Worm (Caenorhabditis elegans): Measurements from ENCODE around the gene C55A1.7.

DNA sequence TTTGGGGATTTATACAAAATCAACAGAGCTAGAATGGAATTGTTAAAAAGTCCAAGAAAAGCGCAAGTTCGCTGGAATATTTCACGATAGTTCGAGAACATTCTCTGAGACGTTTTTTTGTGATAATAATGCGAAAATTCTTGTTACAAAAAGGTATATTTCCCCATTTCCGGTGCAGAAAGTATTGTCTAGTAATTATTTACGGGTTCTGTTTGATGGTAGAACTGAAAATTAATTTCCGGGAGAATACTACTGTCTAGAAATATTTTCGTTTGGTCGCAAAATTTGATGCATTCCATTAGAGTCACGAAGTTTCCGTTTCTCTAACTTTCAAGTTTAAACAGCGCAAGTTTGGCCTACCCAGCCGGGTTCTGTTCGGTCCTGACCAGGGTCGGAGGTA, 17.9 kb downstream of the C55A1.7 start, which contains the start of gene str-248:
- TF ChIP-seq nhr-11 (tag; optimal IDR thresholded peaks at IDR 0.05) (no peak), pros-1 (tag; optimal IDR thresholded peaks at IDR 0.05) (no peak), ama-1 (optimal IDR thresholded peaks at IDR 0.05) (no peak), T23F11.4 (GFP tag; optimal IDR thresholded peaks at IDR 0.05) (no peak), ceh-22 (tag; optimal IDR thresholded peaks at IDR 0.05) (no peak), pag-3 (tag; optimal IDR thresholded peaks at IDR 0.05; ENCODE audit: borderline replicate concordance) (no peak), unc-55 (GFP tag; optimal IDR thresholded peaks at IDR 0.05) (no peak), pat-9 (tag; optimal IDR thresholded peaks at IDR 0.05) (no peak), lim-6 (tag; optimal IDR thresholded peaks at IDR 0.05) (no peak), pha-4 (tag; optimal IDR thresholded peaks at IDR 0.05) (no peak), npax-4 (tag; optimal IDR thresholded peaks at IDR 0.05) (no peak), ceh-24 (tag; optimal IDR thresholded peaks at IDR 0.05) (no peak), fkh-10 (GFP tag; optimal IDR thresholded peaks at IDR 0.05) (no peak)

Measured in whole organism, late embryonic.